Worm (Caenorhabditis elegans): ENCODE measurements around the gene nas-23.

The nas-23 gene

DNA sequence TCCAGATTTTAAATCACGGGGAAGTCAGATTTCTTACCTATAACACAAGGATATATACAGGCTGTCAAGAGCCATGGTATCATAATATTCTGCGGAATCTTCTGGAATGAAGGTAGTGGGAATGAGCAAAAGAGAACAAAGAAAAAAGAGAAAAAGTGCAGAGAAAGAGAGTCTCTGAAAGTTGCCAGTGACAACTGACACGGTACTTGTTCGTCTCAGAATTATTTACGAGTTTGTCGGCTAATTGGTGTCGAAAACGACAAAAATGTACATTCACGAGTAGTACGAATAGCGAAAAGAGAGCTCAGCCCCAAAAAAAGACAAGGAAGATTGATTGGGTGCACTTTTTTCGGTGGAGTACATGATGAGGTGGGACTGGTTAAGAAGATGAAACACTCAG, 10.5 kb downstream of the nas-23 start, which contains the start of gene cah-2:
TSS of gene cah-2 (minus strand) at position 101 of the 400 bp plus-strand sequence.
- TF ChIP-seq nhr-237 (tag; optimal IDR thresholded peaks at IDR 0.05), result no peak
- TF ChIP-seq pha-4 (tag; optimal IDR thresholded peaks at IDR 0.05), result no peak
- TF ChIP-seq nhr-2 (tag; optimal IDR thresholded peaks at IDR 0.05), result no peak
- TF ChIP-seq ces-1 (GFP tag; optimal IDR thresholded peaks at IDR 0.05), result no peak
- no peak for TF ChIP-seq nhr-12 (tag; optimal IDR thresholded peaks at IDR 0.05)
- no peak for TF ChIP-seq M03D4.4 (tag; optimal IDR thresholded peaks at IDR 0.05)
- no peak for TF ChIP-seq ztf-11 (tag; optimal IDR thresholded peaks at IDR 0.05)
- TF ChIP-seq drap-1 (GFP tag; optimal IDR thresholded peaks at IDR 0.05), result no peak
- no peak for TF ChIP-seq sptf-1 (tag; optimal IDR thresholded peaks at IDR 0.05)
- TF ChIP-seq sem-2 (GFP tag; optimal IDR thresholded peaks at IDR 0.05), result no peak
- TF ChIP-seq elt-1 (tag; optimal IDR thresholded peaks at IDR 0.05; ENCODE audit: borderline replicate concordance, insufficient read depth), result no peak
- no peak for TF ChIP-seq mab-5 (tag; optimal IDR thresholded peaks at IDR 0.05)
- TF ChIP-seq elt-3 (tag; optimal IDR thresholded peaks at IDR 0.05), result no peak
- TF ChIP-seq zip-8 (tag; optimal IDR thresholded peaks at IDR 0.05), result no peak
- TF ChIP-seq unc-39 (tag; optimal IDR thresholded peaks at IDR 0.05), result no peak
- TF ChIP-seq mls-2 (tag; optimal IDR thresholded peaks at IDR 0.05), result no peak
- no peak for TF ChIP-seq bed-3 (GFP tag; optimal IDR thresholded peaks at IDR 0.05)
- TF ChIP-seq ceh-83 (GFP tag; optimal IDR thresholded peaks at IDR 0.05), result no peak
- no peak for TF ChIP-seq unc-120 (tag; optimal IDR thresholded peaks at IDR 0.05; ENCODE audit: poor library complexity, severe bottlenecking)

DNA sequence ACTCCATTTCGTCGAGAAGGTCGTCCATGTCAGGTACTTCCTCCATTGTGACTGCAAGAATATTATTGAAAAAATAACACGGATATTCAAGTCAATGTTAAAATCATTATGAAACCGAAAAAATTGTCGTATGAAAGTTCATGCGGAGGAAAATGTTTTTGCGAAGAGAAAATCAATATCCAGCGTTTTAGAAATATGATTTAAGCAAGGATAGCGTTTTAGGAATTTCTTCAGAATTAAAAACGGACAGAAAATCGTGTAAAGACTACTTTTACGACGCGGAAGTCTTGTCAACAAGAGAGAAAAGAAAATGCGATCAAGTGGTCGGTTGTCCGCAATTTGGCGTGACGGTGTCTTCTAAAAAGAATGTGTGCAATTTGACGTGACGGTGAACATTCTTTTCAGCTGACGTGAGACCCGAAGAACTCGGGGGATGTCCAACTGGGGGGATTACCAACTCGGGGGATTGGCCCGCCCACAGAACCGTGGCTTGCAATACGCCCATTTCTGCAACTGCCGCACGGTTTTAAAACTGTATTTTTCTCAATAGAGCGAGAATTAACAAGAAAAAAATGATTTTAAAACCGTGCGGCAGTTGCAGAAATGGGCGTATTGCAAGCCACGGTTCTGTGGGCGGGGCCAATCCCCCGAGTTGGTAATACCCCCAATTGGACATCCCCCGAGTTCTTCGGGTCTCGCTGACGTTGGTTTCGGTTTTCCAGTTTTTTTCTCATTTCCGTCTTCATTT, 14.8 kb downstream of the nas-23 start, which contains the start of the genes aka-1 and ubc-6:
TSS of gene aka-1 (minus strand) at position 51 of the 748 bp plus-strand sequence.
TSS of gene ubc-6 (plus strand) at position 701 of the 748 bp plus-strand sequence.
- TF ChIP-seq ceh-43 (GFP tag; optimal IDR thresholded peaks at IDR 0.05) (no peak), nhr-237 (tag; optimal IDR thresholded peaks at IDR 0.05) (no peak), unc-39 (tag; optimal IDR thresholded peaks at IDR 0.05) (no peak), elt-3 (tag; optimal IDR thresholded peaks at IDR 0.05) (no peak), lin-32 (GFP tag; optimal IDR thresholded peaks at IDR 0.05) (no peak), M03D4.4 (tag; optimal IDR thresholded peaks at IDR 0.05) (peak; percentile 29), sem-2 (GFP tag; optimal IDR thresholded peaks at IDR 0.05) (no peak), unc-62 (GFP tag; optimal IDR thresholded peaks at IDR 0.05) (no peak), cnd-1 (tag; optimal IDR thresholded peaks at IDR 0.05) (no peak), nhr-12 (tag; optimal IDR thresholded peaks at IDR 0.05) (no peak), pha-4 (tag; optimal IDR thresholded peaks at IDR 0.05) (no peak), blmp-1 (tag; optimal IDR thresholded peaks at IDR 0.05) (no peak), nhr-2 (tag; optimal IDR thresholded peaks at IDR 0.05) (no peak), flh-1 (GFP tag; optimal IDR thresholded peaks at IDR 0.05) (no peak), lin-13 (tag; optimal IDR thresholded peaks at IDR 0.05) (peak; percentile 58), snpc-4 (tag; optimal IDR thresholded peaks at IDR 0.05) (no peak), drap-1 (GFP tag; optimal IDR thresholded peaks at IDR 0.05) (peak; percentile 40), unc-120 (tag; optimal IDR thresholded peaks at IDR 0.05; ENCODE audit: poor library complexity, severe bottlenecking) (peak; percentile 51), bed-3 (GFP tag; optimal IDR thresholded peaks at IDR 0.05) (no peak), sptf-1 (tag; optimal IDR thresholded peaks at IDR 0.05) (peak; percentile 62), mab-5 (tag; optimal IDR thresholded peaks at IDR 0.05) (no peak), ceh-83 (GFP tag; optimal IDR thresholded peaks at IDR 0.05) (no peak), lsy-2 (tag; optimal IDR thresholded peaks at IDR 0.05) (peak; percentile 63), elt-1 (tag; optimal IDR thresholded peaks at IDR 0.05; ENCODE audit: borderline replicate concordance, insufficient read depth) (no peak), zip-8 (tag; optimal IDR thresholded peaks at IDR 0.05) (no peak), hlh-1 (tag; optimal IDR thresholded peaks at IDR 0.05) (no peak), ceh-39 (tag; optimal IDR thresholded peaks at IDR 0.05) (no peak), tbx-8 (GFP tag; optimal IDR thresholded peaks at IDR 0.05) (no peak), ham-2 (GFP tag; optimal IDR thresholded peaks at IDR 0.05) (peak; percentile 16), mls-2 (tag; optimal IDR thresholded peaks at IDR 0.05) (peak; percentile 22), nhr-28 (tag; optimal IDR thresholded peaks at IDR 0.05) (no peak), nhr-76 (tag; optimal IDR thresholded peaks at IDR 0.05) (no peak), ztf-11 (tag; optimal IDR thresholded peaks at IDR 0.05) (no peak), mep-1 (tag; optimal IDR thresholded peaks at IDR 0.05) (peak; percentile 57), ces-1 (GFP tag; optimal IDR thresholded peaks at IDR 0.05) (peak; percentile 65)

DNA sequence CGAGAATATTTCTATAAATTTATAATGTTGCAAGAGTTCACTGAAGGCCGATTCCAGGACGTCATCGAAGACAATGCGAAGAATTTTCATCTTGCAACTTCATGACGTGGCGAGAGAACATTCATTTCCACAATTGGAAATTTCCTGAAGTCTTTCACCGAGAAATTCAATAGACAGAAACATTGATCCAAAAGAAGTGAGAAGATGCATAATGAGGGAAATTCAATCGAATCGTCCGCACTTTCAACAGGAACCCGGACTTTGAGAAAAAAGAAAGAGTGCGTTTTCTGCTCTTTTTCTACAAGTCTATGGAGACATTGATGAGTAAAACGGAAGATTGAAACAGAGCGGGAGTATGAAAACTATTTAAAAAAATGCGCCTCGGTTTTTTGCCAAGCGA, 24.2 kb downstream of the nas-23 start:
- TF ChIP-seq ham-2 (GFP tag; optimal IDR thresholded peaks at IDR 0.05) (no peak), cnd-1 (tag; optimal IDR thresholded peaks at IDR 0.05) (no peak), ces-1 (GFP tag; optimal IDR thresholded peaks at IDR 0.05) (peak; percentile 57), sptf-1 (tag; optimal IDR thresholded peaks at IDR 0.05) (no peak)

Measured in whole organism, mixed stage, embryonic.